Fruit fly (Drosophila melanogaster) whole organism, embryonic: ENCODE measurements around the gene DopEcR.

ENCODE experiments used
- Awh ChIP-seq: fragments of 200-800 bp; sonication (Bioruptor generic); IDR thresholded peaks from 2 replicates; pipeline ENCODE4, ENCODE4 v1.3.6; 2022; ENCODE audit warnings: missing biosample characterization, missing genetic modification characterization
- Blimp-1 ChIP-seq: fragments of 200-800 bp; sonication (Bioruptor generic); optimal IDR thresholded peaks from 3 replicates; lab custom pipeline; 2018; ENCODE audit warnings: missing biosample characterization, missing genetic modification characterization, mild to moderate bottlenecking, moderate library complexity, missing genetic modification reagents
- CG10979 ChIP-seq: fragments of 200-800 bp; sonication (Bioruptor generic); optimal IDR thresholded peaks from 2 replicates; lab custom pipeline; 2018; ENCODE audit warnings: missing biosample characterization, mild to moderate bottlenecking, missing genetic modification characterization, moderate library complexity
- CG11504 ChIP-seq: fragments of 200-800 bp; sonication (Bioruptor generic); optimal IDR thresholded peaks from 3 replicates; lab custom pipeline; 2019; ENCODE audit warnings: missing biosample characterization, mild to moderate bottlenecking, missing genetic modification characterization, moderate library complexity
- CG11723 ChIP-seq: fragments of 200-800 bp; sonication (Bioruptor generic); optimal IDR thresholded peaks from 2 replicates; lab custom pipeline; 2017; ENCODE audit warnings: missing biosample characterization, mild to moderate bottlenecking, missing genetic modification characterization
- CG17359 ChIP-seq: fragments of 200-800 bp; sonication (Bioruptor generic); optimal IDR thresholded peaks from 3 replicates; lab custom pipeline; 2018; ENCODE audit warnings: missing biosample characterization, mild to moderate bottlenecking, missing genetic modification characterization, moderate library complexity
- CG18262 ChIP-seq: fragments of 200-800 bp; optimal IDR thresholded peaks from 3 replicates; lab custom pipeline; 2019; ENCODE audit warnings: missing biosample characterization, mild to moderate bottlenecking, missing genetic modification characterization, moderate library complexity
- CG18619 ChIP-seq: fragments of 200-800 bp; sonication (Bioruptor generic); optimal IDR thresholded peaks from 3 replicates; lab custom pipeline; 2017; ENCODE audit warnings: missing biosample characterization, mild to moderate bottlenecking, missing genetic modification characterization
- CG2678 ChIP-seq: fragments of 200-800 bp; sonication (Bioruptor generic); optimal IDR thresholded peaks from 3 replicates; lab custom pipeline; 2019; ENCODE audit warnings: missing biosample characterization, mild to moderate bottlenecking, missing genetic modification characterization, moderate library complexity
- CG2712 ChIP-seq: fragments of 200-800 bp; optimal IDR thresholded peaks from 3 replicates; lab custom pipeline; 2019; ENCODE audit warnings: missing biosample characterization, mild to moderate bottlenecking, missing genetic modification characterization, moderate library complexity
- CG2875 ChIP-seq: fragments of 200-800 bp; sonication (Bioruptor generic); optimal IDR thresholded peaks from 2 replicates; lab custom pipeline; 2017; ENCODE audit warnings: missing biosample characterization, mild to moderate bottlenecking, missing genetic modification characterization, missing genetic modification reagents
- CG30403 ChIP-seq: fragments of 200-800 bp; sonication (Bioruptor generic); optimal IDR thresholded peaks from 3 replicates; lab custom pipeline; 2016; ENCODE audit warnings: missing biosample characterization, missing genetic modification characterization
- CG31441 ChIP-seq: fragments of 200-800 bp; sonication (Bioruptor generic); IDR thresholded peaks from 2 replicates; pipeline ENCODE4 v1.3.6; 2022; ENCODE audit warnings: missing biosample characterization, missing genetic modification characterization
- CG4282 ChIP-seq: fragments of 200-800 bp; sonication (Bioruptor generic); optimal IDR thresholded peaks from 2 replicates; lab custom pipeline; 2016; ENCODE audit warnings: missing biosample characterization, missing genetic modification characterization
- CG6689 ChIP-seq: fragments of 200-800 bp; sonication (Bioruptor generic); IDR thresholded peaks from 2 replicates; pipeline ENCODE4 v1.3.6; 2022; ENCODE audit warnings: missing biosample characterization, missing genetic modification characterization
- CG6854 ChIP-seq: fragments of 200-800 bp; sonication (Bioruptor generic); optimal IDR thresholded peaks from 3 replicates; lab custom pipeline; 2017; ENCODE audit warnings: missing biosample characterization, mild to moderate bottlenecking, missing genetic modification characterization
- CG7839 ChIP-seq: fragments of 200-800 bp; sonication (Bioruptor generic); optimal IDR thresholded peaks from 3 replicates; lab custom pipeline; 2018; ENCODE audit warnings: missing biosample characterization, mild to moderate bottlenecking, missing genetic modification characterization, moderate library complexity
- Ets65A ChIP-seq: fragments of 200-800 bp; sonication (Bioruptor generic); peaks from one replicate; lab custom pipeline; 2016; ENCODE audit warnings: missing biosample characterization, missing genetic modification characterization
- GATAe ChIP-seq: fragments of 200-800 bp; sonication (Bioruptor generic); conservative IDR thresholded peaks from 2 replicates; pipeline ENCODE4 v1.3.6; 2022; ENCODE audit warnings: missing biosample characterization, missing genetic modification characterization
- Hmx ChIP-seq: fragments of 200-800 bp; sonication (Bioruptor generic); optimal IDR thresholded peaks from 2 replicates; lab custom pipeline; 2016; ENCODE audit warnings: missing biosample characterization, missing genetic modification characterization
- Hr51 ChIP-seq, 2 experiments: fragments of 200-800 bp; sonication (Bioruptor generic); optimal IDR thresholded peaks; 2 replicates in 1 of 2; 3 replicates in 1 of 2; lab custom pipeline; 2016 to 2018; ENCODE audit warnings: missing biosample characterization in 2 of 2, missing genetic modification characterization in 2 of 2, mild to moderate bottlenecking in 1 of 2, moderate library complexity in 1 of 2
- Med ChIP-seq: fragments of 200-800 bp; sonication (Bioruptor generic); peaks from one replicate; lab custom pipeline; 2016; ENCODE audit warnings: missing biosample characterization, missing genetic modification characterization, mild to moderate bottlenecking, inconsistent platforms, moderate library complexity
- Ptx1 ChIP-seq: fragments of 200-800 bp; sonication (Bioruptor generic); IDR thresholded peaks from 2 replicates; pipeline ENCODE4 v1.3.6; 2022; ENCODE audit warnings: missing biosample characterization, missing genetic modification characterization
- Sox102F ChIP-seq: fragments of 200-800 bp; sonication (Bioruptor generic); optimal IDR thresholded peaks from 2 replicates; lab custom pipeline; 2018; ENCODE audit warnings: missing biosample characterization, mild to moderate bottlenecking, missing genetic modification characterization, moderate library complexity
- Xrp1 ChIP-seq: fragments of 200-800 bp; sonication (Bioruptor generic); IDR thresholded peaks from 2 replicates; pipeline ENCODE4 v1.3.6; 2022; ENCODE audit warnings: missing biosample characterization, missing genetic modification characterization
- abd-A ChIP-seq: fragments of 200-800 bp; sonication (Bioruptor generic); optimal IDR thresholded peaks from 3 replicates; lab custom pipeline; 2019; ENCODE audit warnings: missing biosample characterization, mild to moderate bottlenecking, missing genetic modification characterization, moderate library complexity
- bsh ChIP-seq, 2 experiments: fragments of 200-800 bp; sonication (Bioruptor generic); optimal IDR thresholded peaks; 2 replicates each; lab custom pipeline; 2017 to 2018; ENCODE audit warnings: mild to moderate bottlenecking in 2 of 2, missing biosample characterization in 2 of 2, missing genetic modification characterization in 2 of 2, moderate library complexity in 1 of 2
- dmrt99B ChIP-seq: fragments of 200-800 bp; sonication (Bioruptor generic); optimal IDR thresholded peaks from 2 replicates; lab custom pipeline; 2018; ENCODE audit warnings: missing biosample characterization, mild to moderate bottlenecking, missing genetic modification characterization, moderate library complexity
- esg ChIP-seq: fragments of 200-800 bp; sonication (Bioruptor generic); conservative IDR thresholded peaks from 2 replicates; pipeline ENCODE4 v1.3.6; 2022; ENCODE audit warnings: missing biosample characterization, missing genetic modification characterization
- exex ChIP-seq: fragments of 200-800 bp; sonication (Bioruptor generic); optimal IDR thresholded peaks from 4 replicates; lab custom pipeline; 2018; ENCODE audit warnings: missing biosample characterization, mild to moderate bottlenecking, missing genetic modification characterization, moderate library complexity
- gem ChIP-seq: fragments of 200-800 bp; sonication (Bioruptor generic); optimal IDR thresholded peaks from 2 replicates; lab custom pipeline; 2019; ENCODE audit warnings: missing biosample characterization, mild to moderate bottlenecking, missing genetic modification characterization, moderate library complexity
- gsb ChIP-seq: fragments of 200-800 bp; sonication (Bioruptor generic); IDR thresholded peaks from 2 replicates; pipeline ENCODE4 v1.3.6; 2022; ENCODE audit warnings: missing biosample characterization, missing genetic modification characterization
- hb ChIP-seq: fragments of 200-800 bp; sonication (Bioruptor generic); IDR thresholded peaks from 3 replicates; pipeline ENCODE4 v1.3.6; 2022; ENCODE audit warnings: missing biosample characterization, missing genetic modification characterization; ENCODE audit not compliant: partially characterized antibody
- luna ChIP-seq: fragments of 200-800 bp; sonication (Bioruptor generic); optimal IDR thresholded peaks from 2 replicates; lab custom pipeline; 2016; ENCODE audit warnings: missing biosample characterization, missing genetic modification characterization
- nmo ChIP-seq: fragments of 200-800 bp; sonication (Bioruptor generic); optimal IDR thresholded peaks from 2 replicates; lab custom pipeline; 2018; ENCODE audit warnings: missing biosample characterization, mild to moderate bottlenecking, missing genetic modification characterization, moderate library complexity
- sens ChIP-seq: fragments of 200-800 bp; sonication (Bioruptor generic); peaks from one replicate; lab custom pipeline; 2016; ENCODE audit warnings: missing biosample characterization, missing genetic modification characterization
- sisA ChIP-seq: fragments of 200-800 bp; sonication (Bioruptor generic); IDR thresholded peaks from 2 replicates; pipeline ENCODE4 v1.3.6; 2022; ENCODE audit warnings: missing biosample characterization, missing genetic modification characterization
- slou ChIP-seq: fragments of 200-800 bp; sonication (Bioruptor generic); optimal IDR thresholded peaks from 3 replicates; lab custom pipeline; 2016; ENCODE audit warnings: missing biosample characterization, missing genetic modification characterization
- slp2 ChIP-seq: fragments of 200-800 bp; sonication (Bioruptor generic); optimal IDR thresholded peaks from 2 replicates; lab custom pipeline; 2016; ENCODE audit warnings: missing biosample characterization, missing genetic modification characterization
- so ChIP-seq: fragments of 200-800 bp; sonication (Bioruptor generic); IDR thresholded peaks from 3 replicates; pipeline ENCODE4 v1.3.6; 2022; ENCODE audit warnings: missing biosample characterization, missing genetic modification characterization
- trh ChIP-seq: fragments of 200-800 bp; sonication (Bioruptor generic); optimal IDR thresholded peaks from 2 replicates; lab custom pipeline; 2016; ENCODE audit warnings: missing biosample characterization, missing genetic modification characterization
- yki ChIP-seq: fragments of >200 bp; optimal IDR thresholded peaks from 3 replicates; lab custom pipeline; 2018
- zfh1 ChIP-seq: fragments of 200-800 bp; sonication (Bioruptor generic); IDR thresholded peaks from 3 replicates; pipeline ENCODE4 v1.3.6; 2022; ENCODE audit warnings: missing biosample characterization, missing genetic modification characterization

DopEcR gene

DNA sequence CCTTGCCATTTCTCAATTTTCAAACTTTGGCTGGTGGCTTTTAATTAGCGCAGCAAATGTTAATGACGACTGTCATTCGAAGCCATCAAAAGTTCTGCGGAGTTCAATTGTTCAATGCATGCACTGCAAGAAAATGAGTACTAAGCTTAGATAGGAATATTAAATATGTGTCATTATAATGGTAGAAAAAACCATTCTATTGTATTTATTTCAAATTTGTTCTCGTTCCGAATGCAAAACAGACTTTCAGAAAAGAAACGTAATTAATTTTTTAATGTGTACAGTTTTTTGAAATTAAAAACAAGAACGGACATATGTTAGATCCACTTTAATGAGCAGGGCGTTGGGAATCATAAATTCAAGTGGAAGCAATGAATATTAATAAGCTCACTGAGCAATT lies 8.9 kb upstream of the DopEcR start:
- TF ChIP-seq CG11504 (tag; lab: Kevin White, UChicago) = peak; percentile 46
- TF ChIP-seq Ets65A = peak; percentile 62
- no peak for TF ChIP-seq so (GFP tag; lab: Robert Waterston, UW)
- peak; percentile 34 for TF ChIP-seq Sox102F (GFP tag; lab: Kevin White, UChicago)
- peak; percentile 1 for TF ChIP-seq CG10979 (tag; lab: Kevin White, UChicago)
- TF ChIP-seq Blimp-1 (GFP tag; lab: Kevin White, UChicago) = peak; percentile 42
- TF ChIP-seq Awh (GFP tag; lab: Robert Waterston, UW) = no peak
- no peak for TF ChIP-seq slp2 (GFP tag; lab: Kevin White, UChicago)
- TF ChIP-seq CG18619 (GFP tag; lab: Kevin White, UChicago) = no peak
- no peak for TF ChIP-seq Hmx (GFP tag; lab: Kevin White, UChicago)
- peak; percentile 33 for TF ChIP-seq dmrt99B (tag; lab: Kevin White, UChicago)
- no peak for TF ChIP-seq CG4282
- peak; percentile 1 for TF ChIP-seq CG7839
- no peak for TF ChIP-seq GATAe (GFP tag; lab: Robert Waterston, UW)
- TF ChIP-seq CG31441 (GFP tag; lab: Robert Waterston, UW) = peak; percentile 14; the same call in 1 of the 2 replicates
- TF ChIP-seq abd-A (tag; lab: Kevin White, UChicago) = no peak
- TF ChIP-seq CG18262 (tag; lab: Kevin White, UChicago) = peak; percentile 11
- TF ChIP-seq CG6854 (GFP tag; lab: Kevin White, UChicago) = no peak
- peak; percentile 51 for TF ChIP-seq sens (GFP tag; lab: Kevin White, UChicago)
- TF ChIP-seq CG6689 (GFP tag; lab: Robert Waterston, UW) = 0 out of 2 replicates have a peak, but pooled peaks have one; percentile 15
- TF ChIP-seq Hr51 (GFP tag; optimal IDR thresholded peaks at IDR 0.05; lab: Kevin White, UChicago) = peak in 1 of 2 experiments; percentile 38
- TF ChIP-seq CG2712 (tag; lab: Kevin White, UChicago) = peak; percentile 17
- TF ChIP-seq CG17359 (tag; lab: Kevin White, UChicago) = peak; percentile 3
- TF ChIP-seq trh (GFP tag; lab: Kevin White, UChicago) = no peak
- no peak for TF ChIP-seq exex (tag; lab: Kevin White, UChicago)
- TF ChIP-seq CG2875 (GFP tag; lab: Kevin White, UChicago) = no peak
- peak; percentile 10 for TF ChIP-seq Med (GFP tag; lab: Kevin White, UChicago)
- TF ChIP-seq yki (lab: Kevin White, UChicago) = no peak
- peak; percentile 1 for TF ChIP-seq gem (tag; lab: Kevin White, UChicago)
- 0 out of 2 replicates have a peak, but pooled peaks have one; percentile 29 for TF ChIP-seq Ptx1 (GFP tag; lab: Robert Waterston, UW)
- no peak for TF ChIP-seq zfh1 (GFP tag; lab: Robert Waterston, UW)
- no peak for TF ChIP-seq luna (GFP tag; lab: Kevin White, UChicago)
- peak in 1 of 2 experiments; percentile 47 for TF ChIP-seq bsh (GFP tag; optimal IDR thresholded peaks at IDR 0.05; lab: Kevin White, UChicago)
- 0 out of 2 replicates have a peak, but pooled peaks have one; percentile 19 for TF ChIP-seq sisA (GFP tag; lab: Robert Waterston, UW)
- TF ChIP-seq hb (GFP tag; lab: Robert Waterston, UW) = no peak
- TF ChIP-seq gsb (GFP tag; lab: Robert Waterston, UW) = no peak
- TF ChIP-seq esg = 0 out of 2 replicates have a peak, but pooled peaks have one; percentile 11
- TF ChIP-seq nmo (GFP tag; lab: Kevin White, UChicago) = peak; percentile 5
- TF ChIP-seq CG30403 (GFP tag; lab: Kevin White, UChicago) = no peak
- no peak for TF ChIP-seq CG2678 (tag; lab: Kevin White, UChicago)
- TF ChIP-seq Xrp1 (GFP tag; lab: Robert Waterston, UW) = 0 out of 2 replicates have a peak, but pooled peaks have one; percentile 13
- no peak for TF ChIP-seq CG11723 (GFP tag; lab: Kevin White, UChicago)
- no peak for TF ChIP-seq slou
